Worm (Caenorhabditis elegans) whole organism, L2 larva: ENCODE measurements around the gene R151.2.
A peak's percentile ranks its signal among the peaks of the same experiment; 100 is the strongest.

Experiments
- C34F6.9 ChIP-seq: fragments of 150-350 bp; optimal IDR thresholded peaks from 2 replicates; lab custom pipeline; 2014; ENCODE audit warnings: missing biosample characterization, missing genetic modification characterization
- F13H6.1 ChIP-seq: sonication (generic microtip); optimal IDR thresholded peaks from 2 replicates; lab custom pipeline; 2016; ENCODE audit warnings: missing genetic modification characterization, missing compliant biosample characterization
- Y55F3AM.14 ChIP-seq: fragments of 200-800 bp; sonication (Bioruptor generic); optimal IDR thresholded peaks from 2 replicates; lab custom pipeline; 2018; ENCODE audit warnings: mild to moderate bottlenecking, missing genetic modification characterization, missing compliant biosample characterization
- ZK546.5 ChIP-seq: sonication (generic microtip); optimal IDR thresholded peaks from 2 replicates; lab custom pipeline; 2017; ENCODE audit warnings: missing biosample characterization, missing genetic modification characterization
- alr-1 ChIP-seq: fragments of 150-350 bp; optimal IDR thresholded peaks from 2 replicates; lab custom pipeline; 2014; ENCODE audit warnings: missing biosample characterization, missing genetic modification characterization
- aly-2 ChIP-seq: fragments of 150-350 bp; optimal IDR thresholded peaks from 2 replicates; lab custom pipeline; 2014; ENCODE audit warnings: missing biosample characterization, missing genetic modification characterization
- blmp-1 ChIP-seq: sonication (generic microtip); optimal IDR thresholded peaks from 2 replicates; lab custom pipeline; 2017; ENCODE audit warnings: missing genetic modification characterization, mild to moderate bottlenecking, missing compliant biosample characterization, antibody characterized with exemption, moderate library complexity; ENCODE audit not compliant: insufficient read depth
- ceh-82 ChIP-seq: fragments of 150-350 bp; optimal IDR thresholded peaks from 2 replicates; lab custom pipeline; 2014; ENCODE audit warnings: missing biosample characterization, missing genetic modification characterization
- crh-2 ChIP-seq: sonication (generic microtip); optimal IDR thresholded peaks from 2 replicates; lab custom pipeline; 2017; ENCODE audit warnings: missing biosample characterization, missing genetic modification characterization
- dmd-4 ChIP-seq: sonication (generic microtip); optimal IDR thresholded peaks from 2 replicates; lab custom pipeline; 2017; ENCODE audit warnings: missing biosample characterization, missing genetic modification characterization
- egl-27 ChIP-seq: sonication (generic microtip); optimal IDR thresholded peaks from 3 replicates; lab custom pipeline; 2017; ENCODE audit warnings: missing biosample characterization, missing genetic modification reagents, missing genetic modification characterization
- elt-1 ChIP-seq: fragments of 150-350 bp; optimal IDR thresholded peaks from 2 replicates; lab custom pipeline; 2014; ENCODE audit warnings: missing biosample characterization, missing genetic modification characterization
- elt-3 ChIP-seq: sonication (generic microtip); optimal IDR thresholded peaks from 2 replicates; lab custom pipeline; 2017; ENCODE audit warnings: missing biosample characterization, missing genetic modification characterization
- fos-1 ChIP-seq: fragments of 150-350 bp; optimal IDR thresholded peaks from 2 replicates; lab custom pipeline; 2014; ENCODE audit warnings: missing biosample characterization, missing genetic modification characterization
- gmeb-1 ChIP-seq: fragments of 150-350 bp; optimal IDR thresholded peaks from 2 replicates; lab custom pipeline; 2014; ENCODE audit warnings: missing biosample characterization, missing genetic modification characterization
- lin-13 ChIP-seq: fragments of 150-350 bp; optimal IDR thresholded peaks from 2 replicates; lab custom pipeline; 2014; ENCODE audit warnings: missing biosample characterization, missing genetic modification reagents, missing genetic modification characterization
- lin-39 ChIP-seq: fragments of 150-350 bp; optimal IDR thresholded peaks from 2 replicates; lab custom pipeline; 2014; ENCODE audit warnings: missing biosample characterization, missing genetic modification reagents, missing genetic modification characterization
- lsy-2 ChIP-seq, 2 experiments: fragments of 150-350 bp in 1 of 2; sonication (generic microtip) in 1 of 2; optimal IDR thresholded peaks; 2 replicates each; lab custom pipeline; 2014 to 2017; ENCODE audit warnings: missing biosample characterization in 2 of 2, missing genetic modification characterization in 2 of 2
- mab-5 ChIP-seq: fragments of 150-350 bp; optimal IDR thresholded peaks from 2 replicates; lab custom pipeline; 2014; ENCODE audit warnings: missing biosample characterization, missing genetic modification characterization
- mbf-1 ChIP-seq: sonication (generic microtip); optimal IDR thresholded peaks from 2 replicates; lab custom pipeline; 2017; ENCODE audit warnings: missing biosample characterization, missing genetic modification characterization
- mdl-1 ChIP-seq, 2 experiments: fragments of 150-350 bp in 1 of 2; sonication (generic microtip) in 1 of 2; optimal IDR thresholded peaks; 2 replicates each; lab custom pipeline; 2017; ENCODE audit warnings: missing biosample characterization in 2 of 2, missing genetic modification characterization in 2 of 2
- nhr-10 ChIP-seq: sonication (generic microtip); optimal IDR thresholded peaks from 2 replicates; lab custom pipeline; 2017; ENCODE audit warnings: missing biosample characterization, missing genetic modification characterization
- nhr-11 ChIP-seq: fragments of 150-350 bp; optimal IDR thresholded peaks from 2 replicates; lab custom pipeline; 2014; ENCODE audit warnings: missing biosample characterization, missing genetic modification characterization
- nhr-129 ChIP-seq: fragments of 150-350 bp; optimal IDR thresholded peaks from 2 replicates; lab custom pipeline; 2014; ENCODE audit warnings: missing biosample characterization, missing genetic modification characterization
- nhr-21 ChIP-seq: fragments of 150-350 bp; optimal IDR thresholded peaks from 2 replicates; lab custom pipeline; 2014; ENCODE audit warnings: missing biosample characterization, missing genetic modification characterization
- nhr-23 ChIP-seq: fragments of 150-350 bp; optimal IDR thresholded peaks from 2 replicates; lab custom pipeline; 2014; ENCODE audit warnings: missing biosample characterization, missing genetic modification reagents, missing genetic modification characterization
- nhr-6 ChIP-seq: fragments of 150-350 bp; optimal IDR thresholded peaks from 2 replicates; lab custom pipeline; 2014; ENCODE audit warnings: missing biosample characterization, missing genetic modification characterization
- peb-1 ChIP-seq: fragments of 150-350 bp; optimal IDR thresholded peaks from 2 replicates; lab custom pipeline; 2014; ENCODE audit warnings: missing biosample characterization, missing genetic modification characterization
- sem-4 ChIP-seq: fragments of 150-350 bp; optimal IDR thresholded peaks from 2 replicates; lab custom pipeline; 2014; ENCODE audit warnings: missing biosample characterization, missing genetic modification reagents, missing genetic modification characterization
- skn-1 ChIP-seq: sonication (generic microtip); optimal IDR thresholded peaks from 2 replicates; lab custom pipeline; 2017; ENCODE audit warnings: missing biosample characterization, missing genetic modification characterization
- sma-3 ChIP-seq: sonication (generic microtip); optimal IDR thresholded peaks from 2 replicates; lab custom pipeline; 2016; ENCODE audit warnings: missing genetic modification reagents, missing genetic modification characterization, missing compliant biosample characterization
- sma-9 ChIP-seq, 2 experiments: fragments of 150-350 bp in 1 of 2; sonication (generic microtip) in 1 of 2; optimal IDR thresholded peaks; 2 replicates each; lab custom pipeline; 2014 to 2016; ENCODE audit warnings: missing genetic modification characterization in 2 of 2, mild to moderate bottlenecking in 1 of 2, missing biosample characterization in 1 of 2, missing compliant biosample characterization in 1 of 2, missing genetic modification reagents in 1 of 2, moderate library complexity in 1 of 2
- snpc-4 ChIP-seq: fragments of 150-350 bp; optimal IDR thresholded peaks from 2 replicates; lab custom pipeline; 2014; ENCODE audit warnings: missing biosample characterization, missing genetic modification characterization
- unc-39 ChIP-seq: fragments of 150-350 bp; optimal IDR thresholded peaks from 2 replicates; lab custom pipeline; 2014; ENCODE audit warnings: missing biosample characterization, missing genetic modification characterization
- unc-55 ChIP-seq: fragments of 150-350 bp; sonication (generic microtip); optimal IDR thresholded peaks from 3 replicates; lab custom pipeline; 2014; ENCODE audit warnings: missing biosample characterization, missing genetic modification reagents, missing genetic modification characterization
- unc-62 ChIP-seq: fragments of 150-350 bp; optimal IDR thresholded peaks from 2 replicates; lab custom pipeline; 2014; ENCODE audit warnings: missing biosample characterization, missing genetic modification reagents, missing genetic modification characterization
- zag-1 ChIP-seq: fragments of 150-350 bp; optimal IDR thresholded peaks from 2 replicates; lab custom pipeline; 2014; ENCODE audit warnings: missing biosample characterization, missing genetic modification characterization
- ztf-1 ChIP-seq: fragments of 200-800 bp; sonication (Bioruptor generic); conservative IDR thresholded peaks from 2 replicates; pipeline ENCODE4 v1.3.6; 2022; ENCODE audit warnings: missing genetic modification characterization, missing compliant biosample characterization
- ztf-11 ChIP-seq: sonication (generic microtip); optimal IDR thresholded peaks from 2 replicates; lab custom pipeline; 2017; ENCODE audit warnings: missing biosample characterization, missing genetic modification characterization
- ztf-4 ChIP-seq: fragments of 150-350 bp; optimal IDR thresholded peaks from 2 replicates; lab custom pipeline; 2014; ENCODE audit warnings: missing biosample characterization, missing genetic modification characterization

R151.2 gene

DNA sequence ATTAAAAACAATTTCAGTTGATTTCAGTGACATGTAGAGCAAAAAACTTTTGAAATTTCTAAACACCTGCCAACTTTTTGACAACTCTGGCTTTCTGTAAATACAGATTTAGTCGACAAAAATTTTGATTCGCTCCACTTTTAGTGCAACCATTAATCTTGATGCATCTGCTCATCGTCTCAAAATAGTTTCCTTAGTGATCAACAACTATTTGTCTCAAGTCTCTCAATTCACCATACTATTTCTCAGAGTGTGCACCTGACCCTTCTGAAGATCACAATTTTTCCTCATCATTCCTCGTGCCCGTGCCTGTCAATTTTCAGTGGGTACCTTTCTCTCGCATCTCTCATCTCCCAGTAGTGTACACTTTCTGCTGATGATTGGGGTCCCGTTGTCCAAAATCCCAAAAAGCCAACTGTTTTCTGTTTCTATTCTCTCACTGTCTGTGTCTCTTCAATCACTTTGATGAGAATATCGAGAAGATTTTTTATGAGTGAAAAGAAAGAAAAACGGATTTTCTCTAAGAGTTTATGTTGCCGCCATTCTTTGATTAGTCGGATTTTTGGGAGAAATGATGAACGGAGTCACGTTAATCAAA is 7.3 kb downstream of the R151.2 start:
- TF ChIP-seq gmeb-1 (no peak), nhr-11 (tag; lab: Kevin White, UChicago) (no peak), peb-1 (tag; lab: Kevin White, UChicago) (no peak), ceh-82 (tag; lab: Kevin White, UChicago) (no peak), sma-3 (GFP tag; lab: Kevin White, UChicago) (no peak), nhr-129 (peak; percentile 84), aly-2 (tag; lab: Kevin White, UChicago) (no peak), ZK546.5 (tag; lab: Kevin White, UChicago) (no peak), snpc-4 (tag; lab: Kevin White, UChicago) (no peak), ztf-11 (tag; lab: Kevin White, UChicago) (no peak), F13H6.1 (tag; lab: Kevin White, UChicago) (peak; percentile 85), fos-1 (tag; lab: Kevin White, UChicago) (no peak), lsy-2 (tag; optimal IDR thresholded peaks at IDR 0.05; lab: Kevin White, UChicago) (peak in 1 of 2 experiments; percentile 68), alr-1 (tag; lab: Kevin White, UChicago) (no peak), zag-1 (tag; lab: Kevin White, UChicago) (no peak), unc-62 (GFP tag; lab: Kevin White, UChicago) (peak; percentile 37), skn-1 (tag; lab: Kevin White, UChicago) (no peak), lin-13 (GFP tag; lab: Kevin White, UChicago) (peak; percentile 54), nhr-6 (tag; lab: Kevin White, UChicago) (no peak), ztf-4 (tag; lab: Kevin White, UChicago) (peak; percentile 24), mab-5 (tag; lab: Kevin White, UChicago) (peak; percentile 70), C34F6.9 (peak; percentile 66), crh-2 (no peak), dmd-4 (no peak), sma-9 (GFP tag; optimal IDR thresholded peaks at IDR 0.05; lab: Kevin White, UChicago) (peak; percentile 77), sma-9 (tag; optimal IDR thresholded peaks at IDR 0.05; lab: Kevin White, UChicago) (no peak), elt-3 (tag; lab: Kevin White, UChicago) (no peak), elt-1 (tag; lab: Kevin White, UChicago) (no peak), nhr-23 (no peak), sem-4 (peak; percentile 54), egl-27 (no peak)

- no peak for TF ChIP-seq F13H6.1 (tag; lab: Kevin White, UChicago)
- TF ChIP-seq ztf-11 (tag; lab: Kevin White, UChicago): no peak
- TF ChIP-seq lsy-2 (tag; optimal IDR thresholded peaks at IDR 0.05; lab: Kevin White, UChicago): peak in 1 of 2 experiments; percentile 40
- no peak for TF ChIP-seq unc-62 (GFP tag; lab: Kevin White, UChicago)
- no peak for TF ChIP-seq mbf-1 (tag; lab: Kevin White, UChicago)
These were observed 11.3 kb downstream of the R151.2 start for ce11 chrIII:7221103-7221502.

- TF ChIP-seq lin-39 (tag; lab: Kevin White, UChicago) (no peak), unc-39 (tag; lab: Kevin White, UChicago) (no peak), Y55F3AM.14 (GFP tag; lab: Kevin White, UChicago) (no peak), snpc-4 (tag; lab: Kevin White, UChicago) (no peak), sma-3 (GFP tag; lab: Kevin White, UChicago) (no peak), sem-4 (no peak), ceh-82 (tag; lab: Kevin White, UChicago) (no peak), ZK546.5 (tag; lab: Kevin White, UChicago) (no peak), mdl-1 (tag; optimal IDR thresholded peaks at IDR 0.05; lab: Kevin White, UChicago) (no peak), blmp-1 (tag; lab: Kevin White, UChicago) (no peak), nhr-6 (tag; lab: Kevin White, UChicago) (no peak), nhr-11 (tag; lab: Kevin White, UChicago) (no peak), nhr-129 (no peak), nhr-23 (no peak)
These were observed 13.3 kb downstream of the R151.2 start, which contains the start of gene der-2 for ce11 chrIII:7223029-7223428. Gene der-2 (minus strand): TSS chrIII:7223129.

DNA sequence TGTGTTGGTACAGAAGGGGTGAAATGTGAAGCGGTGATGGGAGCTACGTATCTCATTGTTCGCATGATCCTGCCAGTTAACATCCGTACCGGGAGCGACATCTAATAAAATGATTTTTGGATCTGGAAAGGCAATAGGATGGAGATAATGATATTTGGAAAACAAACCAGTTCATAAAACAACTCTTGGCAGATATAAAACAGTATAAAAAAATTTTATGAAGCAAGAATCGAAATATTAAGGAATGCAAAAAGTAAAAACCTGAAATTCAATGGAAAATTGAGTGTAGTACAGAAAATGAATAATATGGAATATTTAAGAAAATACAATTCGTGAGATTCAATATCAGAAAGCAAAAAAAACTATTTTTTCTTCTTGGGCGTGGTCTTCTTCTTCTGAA is 16.8 kb downstream of the R151.2 start, which contains the start of gene hsp-75:
TSS of gene hsp-75 (minus strand) at position 101 of the 400 bp plus-strand sequence.
- TF ChIP-seq nhr-21 (no peak), nhr-6 (tag; lab: Kevin White, UChicago) (no peak), nhr-129 (no peak), lin-13 (GFP tag; lab: Kevin White, UChicago) (no peak), zag-1 (tag; lab: Kevin White, UChicago) (no peak), peb-1 (tag; lab: Kevin White, UChicago) (no peak), sem-4 (no peak), nhr-10 (tag; lab: Kevin White, UChicago) (no peak), ztf-11 (tag; lab: Kevin White, UChicago) (no peak), elt-3 (tag; lab: Kevin White, UChicago) (no peak), ZK546.5 (tag; lab: Kevin White, UChicago) (no peak), ztf-4 (tag; lab: Kevin White, UChicago) (no peak), ztf-1 (GFP tag; lab: Robert Waterston, UW) (no peak), sma-3 (GFP tag; lab: Kevin White, UChicago) (no peak), elt-1 (tag; lab: Kevin White, UChicago) (no peak), F13H6.1 (tag; lab: Kevin White, UChicago) (no peak), unc-62 (GFP tag; lab: Kevin White, UChicago) (no peak), unc-55 (GFP tag; lab: Kevin White, UChicago) (no peak)
